Fruit fly (Drosophila melanogaster) whole organism, adult: ENCODE measurements around the gene CG10226.

Experiments used
- CG12768 ChIP-seq: fragments of 200-800 bp; sonication (Bioruptor generic); optimal IDR thresholded peaks from 2 replicates; lab custom pipeline; 2017; ENCODE audit warnings: missing biosample characterization, missing genetic modification characterization, mild to moderate bottlenecking, moderate library complexity, missing genetic modification reagents
- bab1 ChIP-seq: fragments of 200-800 bp; sonication (Bioruptor generic); optimal IDR thresholded peaks from 3 replicates; lab custom pipeline; 2019; ENCODE audit warnings: missing biosample characterization, mild to moderate bottlenecking, missing genetic modification characterization, moderate library complexity
- cic ChIP-seq: fragments of 200-800 bp; sonication (Bioruptor generic); optimal IDR thresholded peaks from 2 replicates; lab custom pipeline; 2017; ENCODE audit warnings: missing biosample characterization, mild to moderate bottlenecking, missing genetic modification characterization, moderate library complexity

- TF ChIP-seq CG12768 (peak; percentile 76), cic (GFP tag; lab: Kevin White, UChicago) (peak; percentile 98), bab1 (peak; percentile 84)
Measured at dm6 chr3L:6184884-6185438, 54.9 kb downstream of the CG10226 start, which contains the start of the genes D19B and CG43293.
